Worm (Caenorhabditis elegans) whole organism, L4 larva: ENCODE data around the gene sre-43.
"Not testable (repeated sequence)": the region's sequence is repeated elsewhere in the genome, so short reads cannot be mapped to it uniquely, and the experiment has no call there.

Source experiments
- D1046.2 ChIP-seq: fragments of 200-800 bp; sonication (Bioruptor generic); IDR thresholded peaks from 2 replicates; pipeline ENCODE4 v1.3.6; 2022; ENCODE audit warnings: missing genetic modification characterization, missing compliant biosample characterization
- Y105C5A.15 ChIP-seq: fragments of 200-800 bp; sonication (Bioruptor generic); IDR thresholded peaks from 2 replicates; pipeline ENCODE4 v1.3.6; 2022; ENCODE audit warnings: missing genetic modification characterization, missing compliant biosample characterization
- Y75B8A.6 ChIP-seq: fragments of 200-800 bp; sonication (Bioruptor generic); IDR thresholded peaks from 2 replicates; pipeline ENCODE4 v1.3.6; 2022; ENCODE audit warnings: missing genetic modification reagents, missing genetic modification characterization, missing compliant biosample characterization
- aha-1 ChIP-seq: fragments of 150-350 bp; peaks from one replicate; lab custom pipeline; 2014; ENCODE audit warnings: missing biosample characterization, missing genetic modification characterization
- ceh-20 ChIP-seq: fragments of 200-800 bp; sonication (Bioruptor generic); IDR thresholded peaks from 2 replicates; pipeline ENCODE4 v1.3.6; 2022; ENCODE audit warnings: missing genetic modification reagents, missing genetic modification characterization, missing compliant biosample characterization
- ceh-32 ChIP-seq: sonication (generic microtip); optimal IDR thresholded peaks from 2 replicates; lab custom pipeline; 2016; ENCODE audit warnings: mild to moderate bottlenecking, missing genetic modification characterization, missing compliant biosample characterization; ENCODE audit not compliant: poor library complexity
- ceh-44 ChIP-seq: fragments of 200-800 bp; sonication (Bioruptor generic); IDR thresholded peaks from 2 replicates; pipeline ENCODE4 v1.3.6; 2022; ENCODE audit warnings: missing genetic modification reagents, missing genetic modification characterization, missing compliant biosample characterization
- cey-2 ChIP-seq: sonication (generic microtip); optimal IDR thresholded peaks from 3 replicates; lab custom pipeline; 2017; ENCODE audit warnings: missing genetic modification characterization, mild to moderate bottlenecking, missing compliant biosample characterization, antibody characterized with exemption, borderline replicate concordance; ENCODE audit not compliant: insufficient read depth
- daf-12 ChIP-seq: fragments of 150-350 bp; optimal IDR thresholded peaks from 2 replicates; lab custom pipeline; 2014; ENCODE audit warnings: missing biosample characterization, missing genetic modification reagents, missing genetic modification characterization
- daf-16 ChIP-seq, 3 experiments: sonication (generic microtip); optimal IDR thresholded peaks; 2 replicates each; lab custom pipeline; 2016 to 2017; ENCODE audit warnings: missing genetic modification characterization in 3 of 3, missing genetic modification reagents in 3 of 3, mild to moderate bottlenecking in 2 of 3, missing compliant biosample characterization in 2 of 3, missing biosample characterization in 1 of 3, moderate library complexity in 1 of 3
- dmd-9 ChIP-seq: fragments of 200-800 bp; sonication (Bioruptor generic); IDR thresholded peaks from 2 replicates; pipeline ENCODE4 v1.3.6; 2022; ENCODE audit warnings: missing genetic modification reagents, missing genetic modification characterization, missing compliant biosample characterization
- dpl-1 ChIP-seq: fragments of 150-350 bp; optimal IDR thresholded peaks from 2 replicates; lab custom pipeline; 2014; ENCODE audit warnings: missing biosample characterization, missing genetic modification reagents, missing genetic modification characterization
- dve-1 ChIP-seq: sonication (generic microtip); optimal IDR thresholded peaks from 2 replicates; lab custom pipeline; 2017; ENCODE audit warnings: antibody characterized with exemption, mild to moderate bottlenecking, missing genetic modification characterization, missing compliant biosample characterization; ENCODE audit not compliant: insufficient read depth
- egl-43 ChIP-seq: fragments of 200-800 bp; sonication (Bioruptor generic); IDR thresholded peaks from 2 replicates; pipeline ENCODE4 v1.3.6; 2022; ENCODE audit warnings: missing genetic modification reagents, missing genetic modification characterization, missing compliant biosample characterization
- fkh-10 ChIP-seq: fragments of 150-350 bp; optimal IDR thresholded peaks from 2 replicates; lab custom pipeline; 2014; ENCODE audit warnings: missing biosample characterization, missing genetic modification reagents, missing genetic modification characterization
- gei-8 ChIP-seq: fragments of 200-800 bp; sonication (Bioruptor generic); optimal IDR thresholded peaks from 2 replicates; lab custom pipeline; 2018; ENCODE audit warnings: mild to moderate bottlenecking, missing genetic modification characterization, missing compliant biosample characterization
- hlh-11 ChIP-seq: fragments of 200-800 bp; sonication (Bioruptor generic); optimal IDR thresholded peaks from 2 replicates; lab custom pipeline; 2018; ENCODE audit warnings: mild to moderate bottlenecking, missing genetic modification characterization, missing compliant biosample characterization
- lin-15B ChIP-seq: fragments of 150-350 bp; sonication (generic microtip); optimal IDR thresholded peaks from 3 replicates; lab custom pipeline; 2014; ENCODE audit warnings: missing biosample characterization, missing genetic modification characterization
- lin-29 ChIP-seq: fragments of 200-800 bp; sonication (Bioruptor generic); IDR thresholded peaks from 2 replicates; pipeline ENCODE4 v1.3.6; 2022; ENCODE audit warnings: missing genetic modification reagents, missing genetic modification characterization, missing compliant biosample characterization
- lin-38 ChIP-seq: fragments of 200-800 bp; sonication (Bioruptor generic); IDR thresholded peaks from 2 replicates; pipeline ENCODE4 v1.3.6; 2022; ENCODE audit warnings: missing genetic modification reagents, missing genetic modification characterization, missing compliant biosample characterization
- lir-3 ChIP-seq: sonication (generic microtip); optimal IDR thresholded peaks from 2 replicates; lab custom pipeline; 2016; ENCODE audit warnings: mild to moderate bottlenecking, missing genetic modification characterization, missing compliant biosample characterization
- nhr-11 ChIP-seq: fragments of 150-350 bp; optimal IDR thresholded peaks from 2 replicates; lab custom pipeline; 2014; ENCODE audit warnings: missing biosample characterization, missing genetic modification characterization
- nhr-237 ChIP-seq: sonication (generic microtip); optimal IDR thresholded peaks from 2 replicates; lab custom pipeline; 2017; ENCODE audit warnings: missing biosample characterization, missing genetic modification characterization
- nhr-41 ChIP-seq: fragments of 200-800 bp; sonication (Bioruptor generic); IDR thresholded peaks from 2 replicates; pipeline ENCODE4 v1.3.6; 2022; ENCODE audit warnings: missing genetic modification reagents, missing genetic modification characterization, missing compliant biosample characterization
- nhr-42 ChIP-seq: fragments of 200-800 bp; sonication (Bioruptor generic); IDR thresholded peaks from 2 replicates; pipeline ENCODE4 v1.3.6; 2022; ENCODE audit warnings: missing genetic modification characterization, missing compliant biosample characterization
- nhr-6 ChIP-seq: fragments of 150-350 bp; optimal IDR thresholded peaks from 2 replicates; lab custom pipeline; 2014; ENCODE audit warnings: missing biosample characterization, missing genetic modification characterization
- nhr-77 ChIP-seq: fragments of 150-350 bp; optimal IDR thresholded peaks from 2 replicates; lab custom pipeline; 2014; ENCODE audit warnings: missing biosample characterization, missing genetic modification characterization
- pha-4 ChIP-seq, 2 experiments: fragments of 150-350 bp in 1 of 2; fragments of 200-800 bp in 1 of 2; sonication (Bioruptor generic) in 1 of 2; IDR thresholded peaks in 1 of 2; optimal IDR thresholded peaks in 1 of 2; 2 replicates each; pipeline versions ENCODE4 v1.3.6 to Lab custom; 2014 to 2022; ENCODE audit warnings: missing genetic modification characterization in 2 of 2, missing genetic modification reagents in 2 of 2, missing biosample characterization in 1 of 2, missing compliant biosample characterization in 1 of 2
- rbr-2 ChIP-seq: sonication (generic microtip); optimal IDR thresholded peaks from 2 replicates; lab custom pipeline; 2016; ENCODE audit warnings: missing genotype, missing genetic modification characterization, missing compliant biosample characterization
- sdz-12 ChIP-seq: fragments of 200-800 bp; sonication (Bioruptor generic); optimal IDR thresholded peaks from 2 replicates; lab custom pipeline; 2018; ENCODE audit warnings: mild to moderate bottlenecking, missing genetic modification characterization, missing compliant biosample characterization
- set-16 ChIP-seq: fragments of 200-800 bp; sonication (Bioruptor generic); IDR thresholded peaks from 2 replicates; pipeline ENCODE4 v1.3.6; 2022; ENCODE audit warnings: missing genetic modification reagents, missing genetic modification characterization, missing compliant biosample characterization
- skn-1 ChIP-seq: fragments of 150-350 bp; optimal IDR thresholded peaks from 2 replicates; lab custom pipeline; 2014; ENCODE audit warnings: missing biosample characterization, missing genetic modification characterization
- snpc-4 ChIP-seq: fragments of 150-350 bp; optimal IDR thresholded peaks from 2 replicates; lab custom pipeline; 2014; ENCODE audit warnings: missing biosample characterization, missing genetic modification characterization
- unc-62 ChIP-seq, 3 experiments: fragments of 150-350 bp in 1 of 3; sonication (generic microtip); optimal IDR thresholded peaks in 2 of 3; peaks in 1 of 3; 1 replicate in 1 of 3; 2 replicates in 2 of 3; lab custom pipeline; 2014 to 2017; ENCODE audit warnings: missing biosample characterization in 3 of 3, missing genetic modification characterization in 3 of 3, missing genetic modification reagents in 3 of 3, missing genotype in 1 of 3
- zip-11 ChIP-seq: fragments of 200-800 bp; sonication (Bioruptor generic); IDR thresholded peaks from 2 replicates; pipeline ENCODE4 v1.3.6; 2022; ENCODE audit warnings: missing genetic modification characterization, missing compliant biosample characterization
- ztf-11 ChIP-seq: fragments of 150-350 bp; optimal IDR thresholded peaks from 2 replicates; lab custom pipeline; 2014; ENCODE audit warnings: missing biosample characterization, missing genetic modification characterization

Gene sre-43

ce11 chrII:13972199-13972598, 3.3 kb upstream of the sre-43 start:
- TF ChIP-seq set-16 (GFP tag; lab: Robert Waterston, UW) (peak; percentile 82), daf-12 (tag; lab: Kevin White, UChicago) (no peak), nhr-42 (peak; percentile 54), lin-29 (GFP tag; lab: Robert Waterston, UW) (no peak), dpl-1 (no peak), aha-1 (peak; percentile 87), lin-38 (GFP tag; lab: Robert Waterston, UW) (no peak), hlh-11 (tag; lab: Kevin White, UChicago) (no peak), skn-1 (tag; lab: Kevin White, UChicago) (no peak), egl-43 (0 out of 2 replicates have a peak, but pooled peaks have one; percentile 32)

ce11 chrII:13968007-13968406, 872 bp downstream of the sre-43 start:
- TF ChIP-seq unc-62 (GFP tag; optimal IDR thresholded peaks at IDR 0.05 in 1 of 2; lab: Kevin White, UChicago) (peak in 1 of 2 experiments; percentile 89), set-16 (GFP tag; lab: Robert Waterston, UW) (peak; percentile 47; the same call in 1 of the 2 replicates), nhr-42 (0 out of 2 replicates have a peak, but pooled peaks have one; percentile 25)
- TF ChIP-seq unc-62 (tag; optimal IDR thresholded peaks at IDR 0.05; lab: Kevin White, UChicago) = not testable (repeated sequence)
- TF ChIP-seq, all 104 proteins: peak for 3; not testable (repeated sequence) for 101

- TF ChIP-seq fkh-10 (GFP tag; lab: Kevin White, UChicago) (no peak), gei-8 (GFP tag; lab: Kevin White, UChicago) (no peak), ztf-11 (tag; lab: Kevin White, UChicago) (no peak), sdz-12 (GFP tag; lab: Kevin White, UChicago) (no peak), daf-12 (tag; lab: Kevin White, UChicago) (no peak), dmd-9 (GFP tag; lab: Robert Waterston, UW) (no peak), lin-29 (GFP tag; lab: Robert Waterston, UW) (no peak), cey-2 (tag; lab: Kevin White, UChicago) (no peak), ceh-44 (GFP tag; lab: Robert Waterston, UW) (no peak), dve-1 (tag; lab: Kevin White, UChicago) (no peak)
Observed at ce11 chrII:13966242-13966641, 2.6 kb downstream of the sre-43 start, which contains the start of gene W07G1.7. Gene W07G1.7 (minus strand): TSS chrII:13966342.

- TF ChIP-seq ceh-20 (no peak), Y105C5A.15 (GFP tag; lab: Robert Waterston, UW) (no peak), rbr-2 (no peak), Y75B8A.6 (no peak), pha-4 (GFP tag; IDR thresholded peaks at IDR 0.05; lab: Robert Waterston, UW) (no peak), pha-4 (tag; optimal IDR thresholded peaks at IDR 0.05; lab: Kevin White, UChicago) (no peak), D1046.2 (GFP tag; lab: Robert Waterston, UW) (no peak), nhr-6 (tag; lab: Kevin White, UChicago) (no peak), nhr-237 (tag; lab: Kevin White, UChicago) (no peak), nhr-11 (tag; lab: Kevin White, UChicago) (no peak), nhr-41 (GFP tag; lab: Robert Waterston, UW) (no peak), ceh-32 (tag; lab: Kevin White, UChicago) (no peak), aha-1 (no peak), lin-15B (tag; lab: Kevin White, UChicago) (no peak), lir-3 (tag; lab: Kevin White, UChicago) (no peak), zip-11 (no peak), gei-8 (GFP tag; lab: Kevin White, UChicago) (no peak), nhr-77 (tag; lab: Kevin White, UChicago) (no peak), fkh-10 (GFP tag; lab: Kevin White, UChicago) (no peak), snpc-4 (no peak), daf-16 (GFP tag; optimal IDR thresholded peaks at IDR 0.05; lab: Kevin White, UChicago) (no peak), daf-16 (tag; optimal IDR thresholded peaks at IDR 0.05; lab: Kevin White, UChicago) (no peak)
Observed at ce11 chrII:13964325-13964724, 4.6 kb downstream of the sre-43 start.
